Worm (Caenorhabditis elegans) whole organism, L4 larva: ENCODE data around the gene uncp-18.

Experiments used
- D1046.2 ChIP-seq: fragments of 200-800 bp; sonication (Bioruptor generic); IDR thresholded peaks from 2 replicates; pipeline ENCODE4 v1.3.6; 2022; ENCODE audit warnings: missing genetic modification characterization, missing compliant biosample characterization
- F37D6.2 ChIP-seq: sonication (generic microtip); optimal IDR thresholded peaks from 2 replicates; lab custom pipeline; 2016; ENCODE audit warnings: mild to moderate bottlenecking, missing genetic modification characterization, missing compliant biosample characterization
- F44E2.7 ChIP-seq: fragments of 200-800 bp; sonication (Bioruptor generic); IDR thresholded peaks from 2 replicates; pipeline ENCODE4 v2.1.2; 2022; ENCODE audit warnings: missing genetic modification characterization, missing compliant biosample characterization
- F49E8.2 ChIP-seq: sonication (generic microtip); optimal IDR thresholded peaks from 2 replicates; lab custom pipeline; 2016; ENCODE audit warnings: missing compliant biosample characterization, mild to moderate bottlenecking, missing genetic modification characterization, borderline replicate concordance
- T20F7.1 ChIP-seq: fragments of 200-800 bp; sonication (Bioruptor generic); optimal IDR thresholded peaks from 2 replicates; lab custom pipeline; 2018; ENCODE audit warnings: mild to moderate bottlenecking, missing genetic modification characterization, missing compliant biosample characterization
- ZK337.2 ChIP-seq: fragments of 200-800 bp; sonication (Bioruptor generic); IDR thresholded peaks from 2 replicates; pipeline ENCODE4 v1.3.6; 2022; ENCODE audit warnings: missing genetic modification reagents, missing genetic modification characterization, missing compliant biosample characterization
- ZK546.5 ChIP-seq, 2 experiments: sonication (generic microtip); optimal IDR thresholded peaks; 2 replicates each; lab custom pipeline; 2017; ENCODE audit warnings: missing biosample characterization in 2 of 2, missing genetic modification characterization in 2 of 2
- aly-2 ChIP-seq: sonication (generic microtip); optimal IDR thresholded peaks from 2 replicates; lab custom pipeline; 2018; ENCODE audit warnings: missing biosample characterization, missing genetic modification characterization
- attf-4 ChIP-seq: sonication (generic microtip); optimal IDR thresholded peaks from 3 replicates; lab custom pipeline; 2017; ENCODE audit warnings: missing biosample characterization, missing genetic modification characterization
- ctbp-1 ChIP-seq: fragments of 200-800 bp; sonication (Bioruptor generic); IDR thresholded peaks from 2 replicates; pipeline ENCODE4 v1.3.6; 2022; ENCODE audit warnings: missing genetic modification reagents, missing genetic modification characterization, missing compliant biosample characterization
- daf-12 ChIP-seq: fragments of 150-350 bp; optimal IDR thresholded peaks from 2 replicates; lab custom pipeline; 2014; ENCODE audit warnings: missing biosample characterization, missing genetic modification reagents, missing genetic modification characterization
- daf-16 ChIP-seq, 3 experiments: sonication (generic microtip); optimal IDR thresholded peaks; 2 replicates each; lab custom pipeline; 2016 to 2017; ENCODE audit warnings: missing genetic modification characterization in 3 of 3, missing genetic modification reagents in 3 of 3, mild to moderate bottlenecking in 2 of 3, missing compliant biosample characterization in 2 of 3, missing biosample characterization in 1 of 3, moderate library complexity in 1 of 3
- dmd-6 ChIP-seq: fragments of 200-800 bp; sonication (Bioruptor generic); IDR thresholded peaks from 2 replicates; pipeline ENCODE4 v1.3.6; 2022; ENCODE audit warnings: missing genetic modification reagents, missing genetic modification characterization, missing compliant biosample characterization
- dmd-9 ChIP-seq: fragments of 200-800 bp; sonication (Bioruptor generic); IDR thresholded peaks from 2 replicates; pipeline ENCODE4 v1.3.6; 2022; ENCODE audit warnings: missing genetic modification reagents, missing genetic modification characterization, missing compliant biosample characterization
- dpl-1 ChIP-seq: fragments of 150-350 bp; optimal IDR thresholded peaks from 2 replicates; lab custom pipeline; 2014; ENCODE audit warnings: missing biosample characterization, missing genetic modification reagents, missing genetic modification characterization
- dve-1 ChIP-seq: sonication (generic microtip); optimal IDR thresholded peaks from 2 replicates; lab custom pipeline; 2017; ENCODE audit warnings: antibody characterized with exemption, mild to moderate bottlenecking, missing genetic modification characterization, missing compliant biosample characterization; ENCODE audit not compliant: insufficient read depth
- hlh-11 ChIP-seq: fragments of 200-800 bp; sonication (Bioruptor generic); optimal IDR thresholded peaks from 2 replicates; lab custom pipeline; 2018; ENCODE audit warnings: mild to moderate bottlenecking, missing genetic modification characterization, missing compliant biosample characterization
- hlh-30 ChIP-seq: sonication (generic microtip); optimal IDR thresholded peaks from 2 replicates; lab custom pipeline; 2017; ENCODE audit warnings: antibody characterized with exemption, mild to moderate bottlenecking, missing genetic modification characterization, missing compliant biosample characterization; ENCODE audit not compliant: insufficient read depth
- lin-13 ChIP-seq: fragments of 150-350 bp; optimal IDR thresholded peaks from 2 replicates; lab custom pipeline; 2014; ENCODE audit warnings: missing biosample characterization, missing genetic modification reagents, missing genetic modification characterization
- lin-29 ChIP-seq: fragments of 200-800 bp; sonication (Bioruptor generic); IDR thresholded peaks from 2 replicates; pipeline ENCODE4 v1.3.6; 2022; ENCODE audit warnings: missing genetic modification reagents, missing genetic modification characterization, missing compliant biosample characterization
- lin-38 ChIP-seq: fragments of 200-800 bp; sonication (Bioruptor generic); IDR thresholded peaks from 2 replicates; pipeline ENCODE4 v1.3.6; 2022; ENCODE audit warnings: missing genetic modification reagents, missing genetic modification characterization, missing compliant biosample characterization
- mep-1 ChIP-seq: fragments of 150-350 bp; sonication (generic microtip); optimal IDR thresholded peaks from 3 replicates; lab custom pipeline; 2014; ENCODE audit warnings: missing biosample characterization, missing genetic modification characterization
- mes-2 ChIP-seq: sonication (generic microtip); optimal IDR thresholded peaks from 2 replicates; lab custom pipeline; 2016; ENCODE audit warnings: missing genotype, mild to moderate bottlenecking, missing genetic modification characterization, missing compliant biosample characterization; ENCODE audit not compliant: poor library complexity, severe bottlenecking
- mxl-2 ChIP-seq: fragments of 200-800 bp; sonication (Bioruptor generic); conservative IDR thresholded peaks from 2 replicates; pipeline ENCODE4 v1.3.6; 2022; ENCODE audit warnings: missing genetic modification reagents, missing genetic modification characterization, missing compliant biosample characterization
- mxl-3 ChIP-seq: fragments of 200-800 bp; sonication (Bioruptor generic); optimal IDR thresholded peaks from 2 replicates; lab custom pipeline; 2018; ENCODE audit warnings: mild to moderate bottlenecking, missing genetic modification characterization, missing compliant biosample characterization
- nhr-42 ChIP-seq: fragments of 200-800 bp; sonication (Bioruptor generic); IDR thresholded peaks from 2 replicates; pipeline ENCODE4 v1.3.6; 2022; ENCODE audit warnings: missing genetic modification characterization, missing compliant biosample characterization
- pqm-1 ChIP-seq: sonication (generic microtip); optimal IDR thresholded peaks from 2 replicates; lab custom pipeline; 2017; ENCODE audit warnings: missing biosample characterization, missing genetic modification characterization
- saeg-2 ChIP-seq: fragments of 200-800 bp; sonication (Bioruptor generic); IDR thresholded peaks from 2 replicates; pipeline ENCODE4 v1.3.6; 2022; ENCODE audit warnings: missing genetic modification reagents, missing genetic modification characterization, missing compliant biosample characterization
- unc-39 ChIP-seq: sonication (generic microtip); optimal IDR thresholded peaks from 2 replicates; lab custom pipeline; 2017; ENCODE audit warnings: missing biosample characterization, missing genetic modification characterization
- unc-62 ChIP-seq, 3 experiments: fragments of 150-350 bp in 1 of 3; sonication (generic microtip); optimal IDR thresholded peaks in 2 of 3; peaks in 1 of 3; 1 replicate in 1 of 3; 2 replicates in 2 of 3; lab custom pipeline; 2014 to 2017; ENCODE audit warnings: missing biosample characterization in 3 of 3, missing genetic modification characterization in 3 of 3, missing genetic modification reagents in 3 of 3, missing genotype in 1 of 3
- vab-7 ChIP-seq: fragments of 200-800 bp; sonication (Bioruptor generic); IDR thresholded peaks from 2 replicates; pipeline ENCODE4 v1.3.6; 2022; ENCODE audit warnings: missing genetic modification reagents, missing genetic modification characterization, missing compliant biosample characterization
- zfp-2 ChIP-seq: sonication (generic microtip); optimal IDR thresholded peaks from 2 replicates; lab custom pipeline; 2016; ENCODE audit warnings: mild to moderate bottlenecking, missing genetic modification characterization, missing compliant biosample characterization
- zip-11 ChIP-seq: fragments of 200-800 bp; sonication (Bioruptor generic); IDR thresholded peaks from 2 replicates; pipeline ENCODE4 v1.3.6; 2022; ENCODE audit warnings: missing genetic modification characterization, missing compliant biosample characterization

uncp-18 gene

ce11 chrIV:372146-372789, 18.1 kb upstream of the uncp-18 start (continued):
- no peak for TF ChIP-seq lin-13 (GFP tag; lab: Kevin White, UChicago)
- peak; percentile 10 for TF ChIP-seq hlh-11
- no peak for TF ChIP-seq T20F7.1 (GFP tag; lab: Kevin White, UChicago)
- no peak for TF ChIP-seq mep-1 (tag; lab: Kevin White, UChicago)
- no peak for TF ChIP-seq zip-11 (GFP tag; lab: Robert Waterston, UW)
- no peak for TF ChIP-seq mxl-2
- TF ChIP-seq attf-4 (tag; lab: Kevin White, UChicago), result no peak
- TF ChIP-seq aly-2 (tag; lab: Kevin White, UChicago), result no peak
- TF ChIP-seq ZK337.2 (GFP tag; lab: Robert Waterston, UW), result no peak
- no peak for TF ChIP-seq zfp-2 (tag; lab: Kevin White, UChicago)
- TF ChIP-seq mxl-3 (GFP tag; lab: Kevin White, UChicago), result no peak
- TF ChIP-seq lin-29, result no peak
- TF ChIP-seq mes-2 (tag; lab: Kevin White, UChicago), result peak; percentile 47
- TF ChIP-seq saeg-2 (GFP tag; lab: Robert Waterston, UW), result no peak
- TF ChIP-seq vab-7 (GFP tag; lab: Robert Waterston, UW), result no peak

- TF ChIP-seq unc-62 (GFP tag; optimal IDR thresholded peaks at IDR 0.05 in 1 of 2; lab: Kevin White, UChicago) (peak in 1 of 2 experiments; percentile 92), unc-62 (tag; optimal IDR thresholded peaks at IDR 0.05; lab: Kevin White, UChicago) (no peak), daf-12 (tag; lab: Kevin White, UChicago) (no peak)
Observed at ce11 chrIV:373963-374362, 16.4 kb upstream of the uncp-18 start.

DNA sequence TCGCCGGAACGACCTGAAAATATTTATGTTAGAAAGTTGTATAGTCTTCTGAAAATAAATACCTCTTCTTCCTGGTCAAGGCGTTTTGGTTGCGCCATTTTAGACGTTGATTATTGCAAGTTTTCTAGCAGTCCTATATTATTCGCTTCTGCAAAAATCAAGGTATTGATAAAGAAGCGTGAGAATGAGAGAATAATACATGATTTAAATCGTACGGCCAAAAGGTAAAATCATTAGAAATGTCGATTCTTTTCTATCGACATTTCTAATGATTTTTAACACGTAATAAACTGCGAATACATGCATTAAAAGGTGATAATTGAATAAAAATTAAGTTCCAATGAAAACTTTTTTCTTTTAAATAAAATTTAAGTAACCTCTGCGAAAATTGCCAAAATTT, 14.4 kb upstream of the uncp-18 start, which contains the start of gene fln-1:
Gene fln-1, minus strand, starts transcription at position 101 of the 400 bp plus-strand sequence.
- TF ChIP-seq aly-2 (tag; lab: Kevin White, UChicago), result no peak

- TF ChIP-seq ctbp-1 (GFP tag; lab: Robert Waterston, UW) (no peak), F49E8.2 (no peak), D1046.2 (GFP tag; lab: Robert Waterston, UW) (no peak), daf-16 (GFP tag; optimal IDR thresholded peaks at IDR 0.05; lab: Kevin White, UChicago) (no peak), daf-16 (tag; optimal IDR thresholded peaks at IDR 0.05; lab: Kevin White, UChicago) (no peak), F37D6.2 (tag; lab: Kevin White, UChicago) (no peak), nhr-42 (GFP tag; lab: Robert Waterston, UW) (no peak), vab-7 (GFP tag; lab: Robert Waterston, UW) (no peak), ZK546.5 (tag; optimal IDR thresholded peaks at IDR 0.05; lab: Kevin White, UChicago) (no peak), dmd-9 (GFP tag; lab: Robert Waterston, UW) (no peak), attf-4 (tag; lab: Kevin White, UChicago) (no peak), dpl-1 (GFP tag; lab: Kevin White, UChicago) (no peak), unc-39 (tag; lab: Kevin White, UChicago) (no peak)
Observed at ce11 chrIV:377791-378190, 12.6 kb upstream of the uncp-18 start.

DNA sequence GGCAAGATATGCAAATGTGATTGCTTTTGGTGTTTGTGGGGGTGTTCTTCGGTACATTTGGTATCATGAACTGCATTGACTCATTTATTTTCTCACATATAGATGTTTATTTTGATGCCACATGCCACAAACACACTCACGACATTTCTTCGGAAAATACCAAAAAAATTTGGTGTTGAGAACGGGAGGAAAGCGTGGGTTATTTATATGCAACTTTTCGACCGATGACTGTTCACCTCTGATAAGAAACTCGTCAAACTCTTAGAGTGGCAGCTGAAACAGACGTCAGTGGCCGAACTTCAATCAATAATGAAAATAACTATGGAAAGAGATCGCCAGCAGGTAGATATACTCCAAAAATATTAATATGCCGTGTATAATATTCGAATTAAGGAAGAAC, 12.0 kb upstream of the uncp-18 start:
- TF ChIP-seq hlh-11 (peak; percentile 32), pqm-1 (tag; lab: Kevin White, UChicago) (peak; percentile 69), zip-11 (GFP tag; lab: Robert Waterston, UW) (no peak), mes-2 (tag; lab: Kevin White, UChicago) (no peak), dmd-6 (GFP tag; lab: Robert Waterston, UW) (peak; percentile 43; the same call in 1 of the 2 replicates), dve-1 (tag; lab: Kevin White, UChicago) (peak; percentile 15), hlh-30 (tag; lab: Kevin White, UChicago) (peak; percentile 32), F44E2.7 (GFP tag; lab: Robert Waterston, UW) (no peak), lin-38 (GFP tag; lab: Robert Waterston, UW) (peak; percentile 32; the same call in 1 of the 2 replicates), daf-16 (GFP tag; optimal IDR thresholded peaks at IDR 0.05; lab: Kevin White, UChicago) (no peak), daf-16 (tag; optimal IDR thresholded peaks at IDR 0.05; lab: Kevin White, UChicago) (peak; percentile 81)
